Worm (Caenorhabditis elegans) whole organism, dauer: ENCODE measurements around the gene Y116A8C.463.

Source experiments
- unc-62 ChIP-seq: sonication (generic microtip); optimal IDR thresholded peaks from 2 replicates; lab custom pipeline; 2017; ENCODE audit warnings: missing biosample characterization, missing genetic modification reagents, missing genetic modification characterization

Gene Y116A8C.463

DNA sequence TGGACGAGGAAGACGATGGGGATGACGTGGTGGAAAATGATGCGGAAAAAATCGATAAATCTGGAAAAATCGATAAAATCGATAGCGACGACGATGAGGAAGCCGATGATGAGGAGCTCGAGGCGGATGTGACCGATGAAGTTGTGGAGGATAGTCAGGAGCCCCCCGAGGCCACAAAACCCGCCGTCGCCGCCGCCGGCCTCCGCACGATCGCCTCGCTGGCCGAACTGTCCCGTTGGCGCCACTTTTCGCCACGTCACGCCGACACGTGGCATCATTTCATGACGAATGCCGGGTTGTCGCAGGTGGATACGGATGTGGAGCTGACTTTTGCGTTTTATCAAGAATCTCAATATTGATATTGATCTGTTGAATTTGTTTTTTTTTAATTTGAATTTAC is 42.9 kb downstream of the Y116A8C.463 start:
- no peak for TF ChIP-seq unc-62 (GFP tag; lab: Kevin White, UChicago)
